Fruit fly (Drosophila melanogaster): ENCODE measurements around the gene Fadd.

The Fadd gene

dm6 chr3R:22046231-22046630, 12.0 kb downstream of the Fadd start:
- TF ChIP-seq CG15269 (tag; optimal IDR thresholded peaks at IDR 0.05) (peak; percentile 25), Dip3 (GFP tag; optimal IDR thresholded peaks at IDR 0.05) (no peak), kah (GFP tag; optimal IDR thresholded peaks at IDR 0.05) (peak; percentile 5), CG2678 (tag; optimal IDR thresholded peaks at IDR 0.05) (peak; percentile 12), CG11504 (tag; optimal IDR thresholded peaks at IDR 0.05) (peak; percentile 32), dmrt11E (tag; optimal IDR thresholded peaks at IDR 0.05) (no peak), Hr51 (GFP tag; optimal IDR thresholded peaks at IDR 0.05) (peak in 1 of 2 experiments; percentile 22), ap (GFP tag; IDR thresholded peaks at IDR 0.05) (0 out of 2 replicates have a peak, but pooled peaks have one; percentile 4), lilli (GFP tag; optimal IDR thresholded peaks at IDR 0.05) (peak; percentile 10), CG6689 (GFP tag; IDR thresholded peaks at IDR 0.05) (0 out of 2 replicates have a peak, but pooled peaks have one; percentile 6), chm (GFP tag; IDR thresholded peaks at IDR 0.05) (0 out of 2 replicates have a peak, but pooled peaks have one; percentile 7), E2f1 (GFP tag; IDR thresholded peaks at IDR 0.05) (no peak), dmrt99B (tag; optimal IDR thresholded peaks at IDR 0.05) (peak; percentile 32), HLH4C (GFP tag; IDR thresholded peaks at IDR 0.05; ENCODE audit: partially characterized antibody) (no peak), Oli (tag; optimal IDR thresholded peaks at IDR 0.05) (peak; percentile 6), zen2 (GFP tag; IDR thresholded peaks at IDR 0.05; ENCODE audit: partially characterized antibody) (no peak), gem (tag; optimal IDR thresholded peaks at IDR 0.05) (peak; percentile 27), vvl (GFP tag; IDR thresholded peaks at IDR 0.05) (0 out of 2 replicates have a peak, but pooled peaks have one; percentile 6), CoRest (tag; optimal IDR thresholded peaks at IDR 0.05) (peak; percentile 6)

- TF ChIP-seq chinmo (GFP tag; IDR thresholded peaks at IDR 0.05; ENCODE audit: partially characterized antibody) (peak; percentile 85; the same call in 2 of the 4 replicates), CG13894 (tag; optimal IDR thresholded peaks at IDR 0.05) (peak; percentile 83), CG6175 (GFP tag; IDR thresholded peaks at IDR 0.05) (peak; percentile 27; the same call in 1 of the 3 replicates), Doc3 (GFP tag; IDR thresholded peaks at IDR 0.05; ENCODE audit: partially characterized antibody) (no peak), CG10543 (GFP tag; optimal IDR thresholded peaks at IDR 0.05) (peak; percentile 25), CG2199 (GFP tag; IDR thresholded peaks at IDR 0.05) (peak; percentile 59; the same call in 1 of the 3 replicates), grn (GFP tag; optimal IDR thresholded peaks at IDR 0.05) (peak; percentile 44), CG8290 (GFP tag; optimal IDR thresholded peaks at IDR 0.05) (no peak), CG8290 (tag; optimal IDR thresholded peaks at IDR 0.05) (peak in 1 of 2 experiments; percentile 34), CG6689 (GFP tag; IDR thresholded peaks at IDR 0.05) (0 out of 2 replicates have a peak, but pooled peaks have one; percentile 6), kay (GFP tag; optimal IDR thresholded peaks at IDR 0.05) (peak; percentile 16), cwo (GFP tag; optimal IDR thresholded peaks at IDR 0.05) (peak; percentile 81), Ets65A (GFP tag) (peak; percentile 81), amos (GFP tag; IDR thresholded peaks at IDR 0.05; ENCODE audit: partially characterized antibody) (no peak), Deaf1 (tag; optimal IDR thresholded peaks at IDR 0.05) (peak; percentile 20), Med (GFP tag) (peak; percentile 78), chm (GFP tag; IDR thresholded peaks at IDR 0.05) (peak; percentile 63), CG2120 (GFP tag; optimal IDR thresholded peaks at IDR 0.05) (no peak), sd (tag; optimal IDR thresholded peaks at IDR 0.05) (peak; percentile 62), CG12769 (tag; optimal IDR thresholded peaks at IDR 0.05) (peak; percentile 39), seq (GFP tag; IDR thresholded peaks at IDR 0.05) (no peak), sug (tag; optimal IDR thresholded peaks at IDR 0.05) (peak; percentile 10), CrebB (tag; optimal IDR thresholded peaks at IDR 0.05) (no peak), ato (GFP tag; IDR thresholded peaks at IDR 0.05; ENCODE audit: partially characterized antibody) (0 out of 2 replicates have a peak, but pooled peaks have one; percentile 40), chn (GFP tag; optimal IDR thresholded peaks at IDR 0.05) (no peak)
Measured at dm6 chr3R:22046723-22047122, 12.5 kb downstream of the Fadd start.

All from whole organism, embryonic.